Worm (Caenorhabditis elegans): ENCODE measurements around the gene Y58A7A.5.

Y58A7A.5 gene

ce11 chrV:5039559-5039958 is 47.2 kb downstream of the Y58A7A.5 start, which contains the start of gene K11D12.11:
Gene K11D12.11 (minus strand): TSS chrV:5039600.
- TF ChIP-seq lsy-12 (tag; optimal IDR thresholded peaks at IDR 0.05) (no peak), ceh-16 (tag; optimal IDR thresholded peaks at IDR 0.05) (no peak), daf-12 (tag; optimal IDR thresholded peaks at IDR 0.05) (no peak)

DNA sequence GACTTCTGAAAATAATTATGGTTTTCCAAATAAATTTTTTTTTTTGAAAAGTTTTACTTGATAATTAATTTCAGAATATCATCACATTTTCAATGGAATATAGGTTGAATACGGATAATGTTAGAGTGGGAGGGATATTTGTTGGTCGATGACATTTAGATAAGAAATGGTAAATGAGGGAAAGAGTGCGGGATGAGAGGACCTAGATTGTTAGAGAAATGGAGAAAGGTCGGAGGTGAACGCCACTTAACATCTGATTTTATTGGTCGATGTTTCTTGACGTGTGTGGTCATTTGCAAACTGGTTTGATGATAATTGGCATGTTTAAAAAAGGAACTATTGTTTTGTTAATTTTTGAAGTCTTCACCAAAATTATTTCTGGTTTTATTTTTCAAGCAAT is 48.3 kb downstream of the Y58A7A.5 start:
- no peak for TF ChIP-seq egl-5 (tag; optimal IDR thresholded peaks at IDR 0.05)
- peak; percentile 60 for TF ChIP-seq nhr-25 (tag; optimal IDR thresholded peaks at IDR 0.05)
- no peak for TF ChIP-seq egl-27 (tag; optimal IDR thresholded peaks at IDR 0.05)

ce11 chrV:5036364-5036763 is 50.4 kb downstream of the Y58A7A.5 start, which contains the start of gene K11D12.7:
Gene K11D12.7 (minus strand): TSS chrV:5036464.
- TF ChIP-seq fos-1 (tag; optimal IDR thresholded peaks at IDR 0.05) (no peak), ceh-9 (tag; optimal IDR thresholded peaks at IDR 0.05) (no peak), mdl-1 (tag; optimal IDR thresholded peaks at IDR 0.05) (no peak), unc-39 (tag; optimal IDR thresholded peaks at IDR 0.05) (no peak), nhr-77 (tag; optimal IDR thresholded peaks at IDR 0.05) (no peak), ama-1 (optimal IDR thresholded peaks at IDR 0.05) (no peak)
